Worm (Caenorhabditis elegans): ENCODE results near the gene C30B5.17.

- TF ChIP-seq ztf-23 (GFP tag; IDR thresholded peaks at IDR 0.05) (no peak), med-1 (GFP tag; optimal IDR thresholded peaks at IDR 0.05; ENCODE audit: insufficient read depth) (no peak), ztf-29 (GFP tag; IDR thresholded peaks at IDR 0.05) (no peak)
Measured at ce11 chrII:6169156-6169555, 33.7 kb downstream of the C30B5.17 start, which contains the start of gene hst-3.1.
